Worm (Caenorhabditis elegans) whole organism, L1 larva: ENCODE data around the gene F28C1.3.
A peak's percentile ranks its signal among the peaks of the same experiment; 100 is the strongest.

Source experiments
- C16A3.4 ChIP-seq: fragments of 150-350 bp; optimal IDR thresholded peaks from 2 replicates; lab custom pipeline; 2014; ENCODE audit warnings: missing biosample characterization, missing genetic modification characterization
- C34B4.2 ChIP-seq: sonication (generic microtip); optimal IDR thresholded peaks from 2 replicates; lab custom pipeline; 2017; ENCODE audit warnings: mild to moderate bottlenecking, missing genetic modification characterization, missing compliant biosample characterization
- Y116A8C.19 ChIP-seq: sonication (generic microtip); optimal IDR thresholded peaks from 2 replicates; lab custom pipeline; 2016; ENCODE audit warnings: missing compliant biosample characterization, missing genetic modification characterization, borderline replicate concordance
- aha-1 ChIP-seq: fragments of 150-350 bp; optimal IDR thresholded peaks from 2 replicates; lab custom pipeline; 2014; ENCODE audit warnings: missing biosample characterization, missing genetic modification characterization
- ceh-63 ChIP-seq: fragments of 200-800 bp; sonication (Bioruptor generic); optimal IDR thresholded peaks from 2 replicates; lab custom pipeline; 2018; ENCODE audit warnings: mild to moderate bottlenecking, missing genetic modification characterization, missing compliant biosample characterization
- ceh-82 ChIP-seq, 3 experiments: fragments of 150-350 bp in 1 of 3; sonication (generic microtip) in 2 of 3; optimal IDR thresholded peaks; 2 replicates each; lab custom pipeline; 2014 to 2017; ENCODE audit warnings: missing biosample characterization in 3 of 3, missing genetic modification characterization in 3 of 3
- dsc-1 ChIP-seq: sonication (generic microtip); optimal IDR thresholded peaks from 2 replicates; lab custom pipeline; 2016; ENCODE audit warnings: mild to moderate bottlenecking, missing genetic modification characterization, missing compliant biosample characterization
- efl-1 ChIP-seq, 4 experiments: fragments of 150-350 bp; optimal IDR thresholded peaks in 3 of 4; peaks in 1 of 4; 1 replicate in 1 of 4; 2 replicates in 3 of 4; lab custom pipeline; 2014; ENCODE audit warnings: missing biosample characterization in 2 of 4, missing genetic modification characterization in 2 of 4, missing genetic modification reagents in 2 of 4
- efl-3 ChIP-seq: fragments of 200-800 bp; sonication (Bioruptor generic); optimal IDR thresholded peaks from 2 replicates; lab custom pipeline; 2018; ENCODE audit warnings: mild to moderate bottlenecking, missing genetic modification characterization, missing compliant biosample characterization
- egl-13 ChIP-seq: sonication (generic microtip); optimal IDR thresholded peaks from 2 replicates; lab custom pipeline; 2016; ENCODE audit warnings: missing genotype, missing genetic modification reagents, missing genetic modification characterization, missing compliant biosample characterization
- egl-27 ChIP-seq, 2 experiments: fragments of 150-350 bp in 1 of 2; sonication (generic microtip); optimal IDR thresholded peaks; 3 replicates each; lab custom pipeline; 2017 to 2018; ENCODE audit warnings: missing biosample characterization in 2 of 2, missing genetic modification characterization in 2 of 2, missing genetic modification reagents in 2 of 2
- elt-2 ChIP-seq: sonication (generic microtip); optimal IDR thresholded peaks from 2 replicates; lab custom pipeline; 2016; ENCODE audit warnings: missing genetic modification characterization, mild to moderate bottlenecking, inconsistent platforms, missing compliant biosample characterization, missing genetic modification reagents
- elt-3 ChIP-seq, 6 experiments: fragments of 150-350 bp in 1 of 6; sonication (generic microtip); optimal IDR thresholded peaks; 2 replicates each; lab custom pipeline; 2017 to 2018; ENCODE audit warnings: missing biosample characterization in 6 of 6, missing genetic modification characterization in 6 of 6, inconsistent platforms in 1 of 6
- ets-5 ChIP-seq: fragments of 200-800 bp; sonication (Bioruptor generic); IDR thresholded peaks from 2 replicates; pipeline ENCODE4 v1.3.6; 2022; ENCODE audit warnings: missing genetic modification characterization, missing compliant biosample characterization
- fkh-4 ChIP-seq: sonication (generic microtip); optimal IDR thresholded peaks from 2 replicates; lab custom pipeline; 2016; ENCODE audit warnings: missing compliant biosample characterization, missing genetic modification characterization, borderline replicate concordance
- fkh-8 ChIP-seq: sonication (generic microtip); optimal IDR thresholded peaks from 2 replicates; lab custom pipeline; 2016; ENCODE audit warnings: mild to moderate bottlenecking, missing genetic modification characterization, missing compliant biosample characterization
- hlh-4 ChIP-seq: sonication (generic microtip); optimal IDR thresholded peaks from 2 replicates; lab custom pipeline; 2016; ENCODE audit warnings: mild to moderate bottlenecking, missing genetic modification characterization, missing compliant biosample characterization
- irx-1 ChIP-seq: sonication (generic microtip); optimal IDR thresholded peaks from 2 replicates; lab custom pipeline; 2016; ENCODE audit warnings: missing genetic modification characterization, missing compliant biosample characterization
- jun-1 ChIP-seq: fragments of 150-350 bp; optimal IDR thresholded peaks from 2 replicates; lab custom pipeline; 2014; ENCODE audit warnings: missing biosample characterization, missing genetic modification reagents, missing genetic modification characterization
- lin-14 ChIP-seq: fragments of 200-800 bp; sonication (Bioruptor generic); optimal IDR thresholded peaks from 2 replicates; lab custom pipeline; 2018; ENCODE audit warnings: mild to moderate bottlenecking, missing genetic modification characterization, moderate library complexity, missing compliant biosample characterization
- lin-35 ChIP-seq, 2 experiments: fragments of 150-350 bp; optimal IDR thresholded peaks; 2 replicates each; lab custom pipeline; 2014; ENCODE audit warnings: missing biosample characterization in 2 of 2, missing genetic modification characterization in 2 of 2, missing genetic modification reagents in 2 of 2
- lin-39 ChIP-seq: fragments of 150-350 bp; optimal IDR thresholded peaks from 2 replicates; lab custom pipeline; 2014; ENCODE audit warnings: missing biosample characterization, missing genetic modification reagents, missing genetic modification characterization
- lsy-2 ChIP-seq, 2 experiments: fragments of 150-350 bp; optimal IDR thresholded peaks; 2 replicates each; lab custom pipeline; 2014; ENCODE audit warnings: missing biosample characterization in 2 of 2, missing genetic modification characterization in 2 of 2
- mab-9 ChIP-seq: fragments of 200-800 bp; sonication (Bioruptor generic); IDR thresholded peaks from 2 replicates; pipeline ENCODE4 v1.3.6; 2022; ENCODE audit warnings: missing genetic modification reagents, missing genetic modification characterization, missing compliant biosample characterization
- mep-1 ChIP-seq: fragments of 150-350 bp; optimal IDR thresholded peaks from 2 replicates; lab custom pipeline; 2014; ENCODE audit warnings: missing biosample characterization, missing genetic modification characterization
- nhr-12 ChIP-seq: sonication (generic microtip); optimal IDR thresholded peaks from 2 replicates; lab custom pipeline; 2017; ENCODE audit warnings: missing biosample characterization, missing genetic modification characterization
- nhr-20 ChIP-seq: sonication (generic microtip); optimal IDR thresholded peaks from 2 replicates; lab custom pipeline; 2016; ENCODE audit warnings: mild to moderate bottlenecking, missing genetic modification characterization, missing compliant biosample characterization
- nhr-84 ChIP-seq: sonication (generic microtip); optimal IDR thresholded peaks from 2 replicates; lab custom pipeline; 2017; ENCODE audit warnings: missing biosample characterization, missing genetic modification characterization
- nhr-85 ChIP-seq: sonication (generic microtip); peaks from one replicate; lab custom pipeline; 2016; ENCODE audit warnings: missing genetic modification characterization, inconsistent platforms, missing compliant biosample characterization
- pag-3 ChIP-seq: sonication (generic microtip); optimal IDR thresholded peaks from 2 replicates; lab custom pipeline; 2017; ENCODE audit warnings: missing genetic modification characterization, mild to moderate bottlenecking, missing compliant biosample characterization, antibody characterized with exemption, borderline replicate concordance; ENCODE audit not compliant: insufficient read depth
- pax-3 ChIP-seq: fragments of 200-800 bp; sonication (Bioruptor generic); optimal IDR thresholded peaks from 2 replicates; lab custom pipeline; 2018; ENCODE audit warnings: mild to moderate bottlenecking, missing genetic modification characterization, moderate library complexity, missing compliant biosample characterization
- pqm-1 ChIP-seq: sonication (generic microtip); optimal IDR thresholded peaks from 3 replicates; lab custom pipeline; 2017; ENCODE audit warnings: missing biosample characterization, missing genetic modification characterization
- sup-37 ChIP-seq: fragments of 200-800 bp; sonication (Bioruptor generic); optimal IDR thresholded peaks from 2 replicates; lab custom pipeline; 2018; ENCODE audit warnings: mild to moderate bottlenecking, missing genetic modification characterization, missing compliant biosample characterization
- tbx-2 ChIP-seq: sonication (generic microtip); optimal IDR thresholded peaks from 2 replicates; lab custom pipeline; 2016; ENCODE audit warnings: missing genetic modification characterization, missing compliant biosample characterization
- tlp-1 ChIP-seq: fragments of 150-350 bp; optimal IDR thresholded peaks from 2 replicates; lab custom pipeline; 2014; ENCODE audit warnings: missing biosample characterization, missing genetic modification characterization
- unc-130 ChIP-seq: fragments of 150-350 bp; optimal IDR thresholded peaks from 2 replicates; lab custom pipeline; 2017; ENCODE audit warnings: missing biosample characterization, missing genetic modification characterization, inconsistent platforms
- unc-30 ChIP-seq: sonication (generic microtip); optimal IDR thresholded peaks from 2 replicates; lab custom pipeline; 2017; ENCODE audit warnings: missing biosample characterization, missing genetic modification characterization
- unc-98 ChIP-seq: fragments of 200-800 bp; sonication (Bioruptor generic); IDR thresholded peaks from 2 replicates; pipeline ENCODE4 v1.3.6; 2022; ENCODE audit warnings: missing genetic modification characterization, missing compliant biosample characterization
- ztf-4 ChIP-seq: fragments of 150-350 bp; optimal IDR thresholded peaks from 2 replicates; lab custom pipeline; 2014; ENCODE audit warnings: missing biosample characterization, missing genetic modification characterization

Gene F28C1.3

ce11 chrV:12465399-12465798 is 3.1 kb upstream of the F28C1.3 start (continued):
- TF ChIP-seq ets-5 (GFP tag; lab: Robert Waterston, UW), result no peak
- TF ChIP-seq elt-3 (tag; optimal IDR thresholded peaks at IDR 0.05; lab: Kevin White, UChicago), result peak in 1 of 6 experiments; percentile 27
- TF ChIP-seq tbx-2, result peak; percentile 90
- TF ChIP-seq efl-3 (GFP tag; lab: Kevin White, UChicago), result no peak
- no peak for TF ChIP-seq fkh-4 (tag; lab: Kevin White, UChicago)
- TF ChIP-seq egl-27 (tag; optimal IDR thresholded peaks at IDR 0.05; lab: Kevin White, UChicago), result peak; percentile 73 to 78
- TF ChIP-seq hlh-4 (tag; lab: Kevin White, UChicago), result no peak
- no peak for TF ChIP-seq tlp-1 (tag; lab: Kevin White, UChicago)
- peak; percentile 34 to 62 (median 57) for TF ChIP-seq ceh-82 (tag; optimal IDR thresholded peaks at IDR 0.05; lab: Kevin White, UChicago)
- peak; percentile 76 for TF ChIP-seq ztf-4 (tag; lab: Kevin White, UChicago)
- TF ChIP-seq efl-1 (optimal IDR thresholded peaks at IDR 0.05; lab: Kevin White, UChicago), result peak; percentile 78 to 82
- TF ChIP-seq efl-1 (GFP tag; optimal IDR thresholded peaks at IDR 0.05 in 1 of 2; lab: Kevin White, UChicago), result peak; percentile 49 to 92
- TF ChIP-seq nhr-12 (tag; lab: Kevin White, UChicago), result no peak
- TF ChIP-seq lsy-2 (tag; optimal IDR thresholded peaks at IDR 0.05; lab: Kevin White, UChicago), result peak; percentile 75 to 83
- TF ChIP-seq Y116A8C.19, result no peak
- no peak for TF ChIP-seq pag-3
- no peak for TF ChIP-seq mab-9
- TF ChIP-seq jun-1 (tag; lab: Kevin White, UChicago), result peak; percentile 36
- TF ChIP-seq C34B4.2 (tag; lab: Kevin White, UChicago), result no peak
- no peak for TF ChIP-seq unc-30 (tag; lab: Kevin White, UChicago)
- TF ChIP-seq egl-13 (tag; lab: Kevin White, UChicago), result peak; percentile 91
- peak; percentile 76 for TF ChIP-seq dsc-1 (tag; lab: Kevin White, UChicago)
- TF ChIP-seq fkh-8 (tag; lab: Kevin White, UChicago), result peak; percentile 95
- peak; percentile 99 for TF ChIP-seq lin-14
- peak; percentile 77 for TF ChIP-seq mep-1

- TF ChIP-seq ceh-63 (GFP tag; lab: Kevin White, UChicago), result no peak
- no peak for TF ChIP-seq nhr-84 (tag; lab: Kevin White, UChicago)
- no peak for TF ChIP-seq unc-98 (GFP tag; lab: Robert Waterston, UW)
- TF ChIP-seq C16A3.4, result no peak
- TF ChIP-seq dsc-1 (tag; lab: Kevin White, UChicago), result no peak
- TF ChIP-seq unc-130, result no peak
- TF ChIP-seq lin-14, result peak; percentile 20
These were observed 1.8 kb upstream of the F28C1.3 start for ce11 chrV:12466653-12467052.

ce11 chrV:12467755-12468154 is 708 bp upstream of the F28C1.3 start:
- TF ChIP-seq irx-1 (tag; lab: Kevin White, UChicago) (no peak), lin-39 (no peak), lin-14 (peak; percentile 26), nhr-20 (peak; percentile 8), elt-2 (peak; percentile 67), pqm-1 (tag; lab: Kevin White, UChicago) (peak; percentile 29), pax-3 (tag; lab: Kevin White, UChicago) (peak; percentile 5), efl-1 (optimal IDR thresholded peaks at IDR 0.05; lab: Kevin White, UChicago) (no peak), efl-1 (GFP tag; optimal IDR thresholded peaks at IDR 0.05 in 1 of 2; lab: Kevin White, UChicago) (no peak), hlh-4 (tag; lab: Kevin White, UChicago) (no peak), lin-35 (GFP tag; optimal IDR thresholded peaks at IDR 0.05; lab: Kevin White, UChicago) (peak in 1 of 2 experiments; percentile 19), nhr-85 (tag; lab: Kevin White, UChicago) (no peak)

- TF ChIP-seq sup-37 (GFP tag; lab: Kevin White, UChicago) (no peak), mep-1 (no peak), aha-1 (no peak), ceh-63 (GFP tag; lab: Kevin White, UChicago) (no peak)
These were observed 1.9 kb downstream of the F28C1.3 start for ce11 chrV:12470324-12470723.
